Worm (Caenorhabditis elegans) whole organism, L4/young adult: ENCODE results near the gene ubc-13.

Experiments
- W03F9.2 ChIP-seq: fragments of 150-350 bp; optimal IDR thresholded peaks from 2 replicates; lab custom pipeline; 2014; ENCODE audit warnings: missing biosample characterization, missing genetic modification characterization
- him-1 ChIP-seq: sonication (generic microtip); optimal IDR thresholded peaks from 2 replicates; lab custom pipeline; 2016; ENCODE audit warnings: missing genotype, missing genetic modification reagents, missing genetic modification characterization, missing compliant biosample characterization

ce11 chrIV:2928409-2928808, 2.9 kb upstream of the ubc-13 start, which contains the start of gene manf-1:
- TF ChIP-seq W03F9.2 (tag; lab: Kevin White, UChicago) (peak; percentile 71), him-1 (tag; lab: Kevin White, UChicago) (no peak)
